Fruit fly (Drosophila melanogaster) whole organism, prepupa: ENCODE data around the gene CG4325.

Experiments
- Blimp-1 ChIP-seq: fragments of 200-800 bp; sonication (Bioruptor generic); optimal IDR thresholded peaks from 3 replicates; lab custom pipeline; 2017; ENCODE audit warnings: missing biosample characterization, missing genetic modification characterization, mild to moderate bottlenecking, moderate library complexity, missing genetic modification reagents
- CG10631 ChIP-seq: fragments of 200-800 bp; sonication (Bioruptor generic); optimal IDR thresholded peaks from 2 replicates; lab custom pipeline; 2016; ENCODE audit warnings: missing biosample characterization, missing genetic modification characterization
- CG10669 ChIP-seq: fragments of 200-800 bp; sonication (Bioruptor generic); optimal IDR thresholded peaks from 3 replicates; lab custom pipeline; 2018; ENCODE audit warnings: missing biosample characterization, mild to moderate bottlenecking, missing genetic modification characterization, moderate library complexity
- CG11294 ChIP-seq: fragments of 200-800 bp; sonication (Bioruptor generic); IDR thresholded peaks from 2 replicates; pipeline ENCODE4 v1.3.6; 2022; ENCODE audit warnings: missing biosample characterization, missing genetic modification characterization
- CG11902 ChIP-seq: fragments of 200-800 bp; sonication (Bioruptor generic); optimal IDR thresholded peaks from 3 replicates; lab custom pipeline; 2016; ENCODE audit warnings: missing biosample characterization, missing genetic modification characterization
- CG15336 ChIP-seq: fragments of 200-800 bp; sonication (Bioruptor generic); IDR thresholded peaks from 2 replicates; pipeline ENCODE4 v1.3.6; 2022; ENCODE audit warnings: missing biosample characterization, missing genetic modification characterization
- CG1621 ChIP-seq: fragments of 200-800 bp; sonication (Bioruptor generic); optimal IDR thresholded peaks from 3 replicates; lab custom pipeline; 2018; ENCODE audit warnings: missing biosample characterization, mild to moderate bottlenecking, missing genetic modification characterization
- CG16779 ChIP-seq: fragments of 200-800 bp; sonication (Bioruptor generic); optimal IDR thresholded peaks from 3 replicates; lab custom pipeline; 2017; ENCODE audit warnings: missing biosample characterization, mild to moderate bottlenecking, missing genetic modification characterization
- CG3032 ChIP-seq: fragments of 200-800 bp; optimal IDR thresholded peaks from 2 replicates; lab custom pipeline; 2019; ENCODE audit warnings: missing biosample characterization, mild to moderate bottlenecking, missing genetic modification characterization, moderate library complexity
- CG34406 ChIP-seq: fragments of 200-800 bp; sonication (Bioruptor generic); optimal IDR thresholded peaks from 3 replicates; lab custom pipeline; 2016; ENCODE audit warnings: missing biosample characterization, missing genetic modification characterization
- CG3919 ChIP-seq: fragments of 200-800 bp; sonication (Bioruptor generic); optimal IDR thresholded peaks from 3 replicates; lab custom pipeline; 2016; ENCODE audit warnings: missing biosample characterization, missing genetic modification characterization
- CG4318 ChIP-seq: fragments of 200-800 bp; sonication (Bioruptor generic); optimal IDR thresholded peaks from 3 replicates; lab custom pipeline; 2017; ENCODE audit warnings: missing biosample characterization, mild to moderate bottlenecking, missing genetic modification characterization
- CG6163 ChIP-seq: fragments of 200-800 bp; sonication (Bioruptor generic); IDR thresholded peaks from 3 replicates; pipeline ENCODE4 v1.3.6; 2022; ENCODE audit warnings: missing biosample characterization, missing genetic modification characterization
- CG6276 ChIP-seq: fragments of 200-800 bp; sonication (Bioruptor generic); optimal IDR thresholded peaks from 2 replicates; lab custom pipeline; 2017; ENCODE audit warnings: missing biosample characterization, mild to moderate bottlenecking, missing genetic modification characterization
- CG6808 ChIP-seq: fragments of 200-800 bp; sonication (Bioruptor generic); optimal IDR thresholded peaks from 3 replicates; lab custom pipeline; 2017; ENCODE audit warnings: missing biosample characterization, missing genetic modification characterization, mild to moderate bottlenecking, moderate library complexity, missing genetic modification reagents
- CG7368 ChIP-seq: fragments of 200-800 bp; sonication (Bioruptor generic); optimal IDR thresholded peaks from 3 replicates; lab custom pipeline; 2016; ENCODE audit warnings: missing biosample characterization, missing genetic modification characterization
- CG8119 ChIP-seq: fragments of 200-800 bp; sonication (Bioruptor generic); IDR thresholded peaks from 3 replicates; pipeline ENCODE4 v1.3.6; 2022; ENCODE audit warnings: missing biosample characterization, missing genetic modification characterization
- CG8319 ChIP-seq: fragments of 200-800 bp; sonication (Bioruptor generic); optimal IDR thresholded peaks from 3 replicates; lab custom pipeline; 2016; ENCODE audit warnings: missing biosample characterization, missing genetic modification characterization
- CG8632 ChIP-seq: fragments of 200-800 bp; sonication (Bioruptor generic); optimal IDR thresholded peaks from 3 replicates; lab custom pipeline; 2016; ENCODE audit warnings: missing biosample characterization, missing genetic modification characterization
- Eip75B ChIP-seq: fragments of 200-800 bp; sonication (Bioruptor generic); optimal IDR thresholded peaks from 3 replicates; lab custom pipeline; 2016; ENCODE audit warnings: missing biosample characterization, missing genetic modification characterization
- Eip78C ChIP-seq: fragments of 200-800 bp; sonication (Bioruptor generic); peaks from one replicate; lab custom pipeline; 2016; ENCODE audit warnings: missing biosample characterization, missing genetic modification characterization
- Eip93F ChIP-seq: fragments of 200-800 bp; sonication (Bioruptor generic); optimal IDR thresholded peaks from 2 replicates; lab custom pipeline; 2016; ENCODE audit warnings: missing biosample characterization, mild to moderate bottlenecking, missing genetic modification characterization
- Ets96B ChIP-seq: fragments of 200-800 bp; optimal IDR thresholded peaks from 2 replicates; lab custom pipeline; 2019; ENCODE audit warnings: missing biosample characterization, mild to moderate bottlenecking, missing genetic modification characterization, moderate library complexity
- Gug ChIP-seq: fragments of 200-800 bp; sonication (Bioruptor generic); IDR thresholded peaks from 2 replicates; pipeline ENCODE4 v1.3.6; 2022; ENCODE audit warnings: missing biosample characterization, missing genetic modification characterization
- Hr38 ChIP-seq: sonication (Bioruptor generic); optimal IDR thresholded peaks from 2 replicates; lab custom pipeline; 2016; ENCODE audit warnings: missing biosample characterization, missing genetic modification characterization
- Hr39 ChIP-seq: fragments of 200-800 bp; sonication (Bioruptor generic); optimal IDR thresholded peaks from 2 replicates; lab custom pipeline; 2016; ENCODE audit warnings: missing biosample characterization, missing genetic modification characterization
- Hr4 ChIP-seq: fragments of 200-800 bp; sonication (Bioruptor generic); optimal IDR thresholded peaks from 3 replicates; lab custom pipeline; 2016; ENCODE audit warnings: missing biosample characterization, missing genetic modification characterization
- Lpt ChIP-seq: fragments of 200-800 bp; sonication (Bioruptor generic); optimal IDR thresholded peaks from 3 replicates; lab custom pipeline; 2016; ENCODE audit warnings: missing biosample characterization, missing genetic modification characterization
- Met ChIP-seq: fragments of 200-800 bp; sonication (Bioruptor generic); optimal IDR thresholded peaks from 3 replicates; lab custom pipeline; 2016; ENCODE audit warnings: missing biosample characterization, missing genetic modification characterization
- Smox ChIP-seq: fragments of 200-800 bp; sonication (Bioruptor generic); optimal IDR thresholded peaks from 3 replicates; lab custom pipeline; 2016; ENCODE audit warnings: missing biosample characterization, missing genetic modification characterization
- Sox15 ChIP-seq: fragments of 200-800 bp; sonication (Bioruptor generic); optimal IDR thresholded peaks from 3 replicates; lab custom pipeline; 2016; ENCODE audit warnings: missing biosample characterization, missing genetic modification characterization
- acj6 ChIP-seq: fragments of 200-800 bp; sonication (Bioruptor generic); optimal IDR thresholded peaks from 3 replicates; lab custom pipeline; 2016; ENCODE audit warnings: missing biosample characterization, missing genetic modification characterization
- cyc ChIP-seq: fragments of 200-800 bp; sonication (Bioruptor generic); optimal IDR thresholded peaks from 3 replicates; lab custom pipeline; 2016; ENCODE audit warnings: missing biosample characterization, missing genetic modification characterization
- dac ChIP-seq: fragments of 200-800 bp; sonication (Bioruptor generic); optimal IDR thresholded peaks from 2 replicates; lab custom pipeline; 2017; ENCODE audit warnings: missing biosample characterization, mild to moderate bottlenecking, missing genetic modification characterization
- dsx ChIP-seq: fragments of 200-800 bp; optimal IDR thresholded peaks from 3 replicates; lab custom pipeline; 2019; ENCODE audit warnings: missing biosample characterization, mild to moderate bottlenecking, missing genetic modification characterization, moderate library complexity; ENCODE audit not compliant: poor library complexity, severe bottlenecking
- eg ChIP-seq: fragments of 200-800 bp; sonication (Bioruptor generic); IDR thresholded peaks from 3 replicates; pipeline ENCODE4 v1.3.6; 2022; ENCODE audit warnings: missing biosample characterization, missing genetic modification characterization
- esn ChIP-seq: fragments of 200-800 bp; sonication (Bioruptor generic); optimal IDR thresholded peaks from 2 replicates; lab custom pipeline; 2016; ENCODE audit warnings: missing biosample characterization, mild to moderate bottlenecking, missing genetic modification characterization, moderate library complexity
- fd59A ChIP-seq: fragments of 200-800 bp; sonication (Bioruptor generic); optimal IDR thresholded peaks from 2 replicates; lab custom pipeline; 2017; ENCODE audit warnings: missing biosample characterization, mild to moderate bottlenecking, missing genetic modification characterization, missing genetic modification reagents
- fd85E ChIP-seq: fragments of 200-800 bp; sonication (Bioruptor generic); optimal IDR thresholded peaks from 3 replicates; lab custom pipeline; 2016; ENCODE audit warnings: missing biosample characterization, missing genetic modification characterization
- fkh ChIP-seq: fragments of 200-800 bp; sonication (Bioruptor generic); optimal IDR thresholded peaks from 3 replicates; lab custom pipeline; 2017; ENCODE audit warnings: missing biosample characterization, mild to moderate bottlenecking, missing genetic modification characterization, moderate library complexity
- lz ChIP-seq: fragments of 200-800 bp; sonication (Bioruptor generic); optimal IDR thresholded peaks from 3 replicates; lab custom pipeline; 2016; ENCODE audit warnings: missing biosample characterization, missing genetic modification characterization
- net ChIP-seq: fragments of 200-800 bp; sonication (Bioruptor generic); optimal IDR thresholded peaks from 3 replicates; lab custom pipeline; 2016; ENCODE audit warnings: missing biosample characterization, missing genetic modification characterization
- pdm3 ChIP-seq: fragments of 200-800 bp; sonication (Bioruptor generic); optimal IDR thresholded peaks from 3 replicates; lab custom pipeline; 2016; ENCODE audit warnings: missing biosample characterization, missing genetic modification characterization
- ss ChIP-seq, 2 experiments: fragments of 200-800 bp; sonication (Bioruptor generic); optimal IDR thresholded peaks; 2 replicates in 1 of 2; 3 replicates in 1 of 2; lab custom pipeline; 2017 to 2018; ENCODE audit warnings: mild to moderate bottlenecking in 2 of 2, missing biosample characterization in 2 of 2, missing genetic modification characterization in 2 of 2, moderate library complexity in 1 of 2
- svp ChIP-seq: fragments of 200-800 bp; sonication (Bioruptor generic); peaks from one replicate; lab custom pipeline; 2016; ENCODE audit warnings: missing biosample characterization, missing genetic modification characterization
- vri ChIP-seq: fragments of 200-800 bp; sonication (Bioruptor generic); optimal IDR thresholded peaks from 3 replicates; lab custom pipeline; 2016; ENCODE audit warnings: missing biosample characterization, mild to moderate bottlenecking, missing genetic modification characterization

CG4325 gene

DNA sequence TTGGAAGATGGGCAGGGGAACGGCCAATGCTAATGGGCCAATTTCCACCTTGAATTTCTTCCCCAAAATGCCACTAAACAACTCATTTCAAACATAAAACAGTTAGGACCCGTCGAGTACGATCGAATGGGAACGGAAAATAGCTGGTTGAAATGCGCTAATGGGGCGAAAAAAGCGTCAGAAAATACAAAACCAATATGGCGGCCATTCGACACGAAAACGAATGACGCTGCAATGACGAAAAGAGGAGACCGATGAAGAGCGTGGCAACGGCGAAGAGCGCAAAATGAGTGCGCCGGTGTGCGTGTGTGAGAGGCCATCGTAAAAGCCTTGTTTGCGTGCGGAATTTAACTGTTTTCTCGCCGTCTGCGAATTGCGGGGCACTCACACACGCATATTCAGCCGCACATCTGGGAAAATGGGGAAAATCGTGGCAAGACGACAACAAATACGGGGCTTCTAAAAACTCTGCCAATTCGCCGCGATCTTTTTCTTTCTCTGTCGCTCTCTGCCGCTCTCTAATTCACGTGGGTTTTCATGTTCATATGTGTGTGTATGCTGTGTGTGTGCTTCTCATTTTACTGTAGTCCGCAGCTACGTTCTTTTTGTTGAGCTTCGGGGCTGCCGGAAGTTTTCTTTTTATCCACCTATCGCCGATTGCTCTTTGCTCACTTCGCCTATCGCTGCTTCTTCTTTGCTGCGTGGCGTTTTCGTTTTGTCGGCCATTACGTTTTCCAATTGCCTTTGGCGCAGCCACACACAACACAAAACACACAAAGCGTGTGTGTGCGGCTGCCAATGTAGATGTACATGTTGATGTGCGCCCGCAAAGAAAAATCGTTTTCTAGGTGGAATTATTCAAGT is 33.4 kb downstream of the CG4325 start, which contains the start of gene east (continued):
- no peak for TF ChIP-seq Met
- TF ChIP-seq Eip78C, result peak; percentile 83
- TF ChIP-seq CG4318 (GFP tag; lab: Kevin White, UChicago), result no peak
- TF ChIP-seq CG6163, result peak; percentile 71; the same call in 2 of the 3 replicates
- TF ChIP-seq CG8632 (GFP tag; lab: Kevin White, UChicago), result no peak
- no peak for TF ChIP-seq CG6276
- no peak for TF ChIP-seq acj6
- TF ChIP-seq CG3919 (GFP tag; lab: Kevin White, UChicago), result no peak
- no peak for TF ChIP-seq svp
- no peak for TF ChIP-seq Ets96B (tag; lab: Kevin White, UChicago)
- TF ChIP-seq fd85E, result no peak
- TF ChIP-seq Hr38 (GFP tag; lab: Kevin White, UChicago), result no peak

DNA sequence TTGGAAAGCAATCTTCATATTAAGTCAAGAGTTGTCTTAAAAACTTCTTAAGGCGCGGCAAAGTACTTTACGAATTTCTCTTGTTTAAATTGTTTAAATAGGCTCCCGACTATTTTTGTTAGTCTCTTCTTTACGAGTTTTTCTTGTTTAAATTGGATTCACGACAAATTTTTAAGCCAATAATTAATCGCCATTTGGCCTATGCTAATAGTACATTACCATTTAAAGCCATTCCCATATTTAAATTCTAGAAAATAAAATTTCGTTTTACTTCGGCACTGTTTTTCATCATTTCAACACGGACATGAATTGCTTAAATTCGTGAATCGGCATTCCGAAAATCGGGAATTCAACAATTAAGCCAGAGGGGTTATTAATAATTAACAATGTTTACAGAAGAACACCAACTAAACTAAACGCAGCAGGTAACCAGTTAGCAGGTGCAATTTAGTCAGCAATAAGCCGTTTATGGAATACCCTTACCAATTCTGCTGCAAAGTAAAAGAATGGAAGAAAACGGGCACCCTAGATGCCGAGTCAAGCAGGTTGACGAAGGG is 34.1 kb downstream of the CG4325 start:
- TF ChIP-seq CG7368 (GFP tag; lab: Kevin White, UChicago), result peak; percentile 7
- peak; percentile 18 for TF ChIP-seq vri
- TF ChIP-seq fd59A, result peak; percentile 38
- TF ChIP-seq CG8632 (GFP tag; lab: Kevin White, UChicago), result peak; percentile 64
- peak; percentile 67 for TF ChIP-seq CG6276
- peak; percentile 41; the same call in 1 of the 2 replicates for TF ChIP-seq Gug (GFP tag; lab: Robert Waterston, UW)
- peak; percentile 44 for TF ChIP-seq dsx (GFP tag; lab: Kevin White, UChicago)
- peak; percentile 93 for TF ChIP-seq Hr4 (GFP tag; lab: Kevin White, UChicago)
- TF ChIP-seq ss (GFP tag; optimal IDR thresholded peaks at IDR 0.05; lab: Kevin White, UChicago), result peak in 1 of 2 experiments; percentile 60
- peak; percentile 85 for TF ChIP-seq svp
- peak; percentile 75 for TF ChIP-seq CG4318 (GFP tag; lab: Kevin White, UChicago)
- TF ChIP-seq fkh (GFP tag; lab: Kevin White, UChicago), result peak; percentile 31
- peak; percentile 56 for TF ChIP-seq CG11902 (GFP tag; lab: Kevin White, UChicago)
- peak; percentile 63 for TF ChIP-seq CG3919 (GFP tag; lab: Kevin White, UChicago)
- TF ChIP-seq fd85E, result no peak
- TF ChIP-seq Smox (GFP tag; lab: Kevin White, UChicago), result peak; percentile 75
- peak; percentile 83 for TF ChIP-seq esn (GFP tag; lab: Kevin White, UChicago)
- TF ChIP-seq Eip75B (GFP tag; lab: Kevin White, UChicago), result peak; percentile 68
- peak; percentile 79 for TF ChIP-seq net
- peak; percentile 64 for TF ChIP-seq eg (GFP tag; lab: Robert Waterston, UW)
- TF ChIP-seq cyc, result peak; percentile 49
- TF ChIP-seq Lpt (GFP tag; lab: Kevin White, UChicago), result peak; percentile 53
- TF ChIP-seq CG11294 (GFP tag; lab: Robert Waterston, UW), result peak; percentile 13
- TF ChIP-seq Hr39 (GFP tag; lab: Kevin White, UChicago), result peak; percentile 79
- TF ChIP-seq Eip93F (GFP tag; lab: Kevin White, UChicago), result peak; percentile 74
- peak; percentile 50 for TF ChIP-seq CG8319 (GFP tag; lab: Kevin White, UChicago)
- peak; percentile 52 for TF ChIP-seq CG15336 (GFP tag; lab: Robert Waterston, UW)
- TF ChIP-seq CG16779 (tag; lab: Kevin White, UChicago), result no peak
- peak; percentile 59; the same call in 2 of the 3 replicates for TF ChIP-seq CG8119 (GFP tag; lab: Robert Waterston, UW)
- TF ChIP-seq Hr38 (GFP tag; lab: Kevin White, UChicago), result no peak
- TF ChIP-seq CG34406 (GFP tag; lab: Kevin White, UChicago), result peak; percentile 57
- no peak for TF ChIP-seq CG1621 (tag; lab: Kevin White, UChicago)
- TF ChIP-seq CG6808 (GFP tag; lab: Kevin White, UChicago), result no peak
- TF ChIP-seq acj6, result peak; percentile 65
- peak; percentile 42 for TF ChIP-seq Blimp-1 (GFP tag; lab: Kevin White, UChicago)
- peak; percentile 72 for TF ChIP-seq Sox15
- TF ChIP-seq CG6163, result peak; percentile 50
- TF ChIP-seq CG10669 (GFP tag; lab: Kevin White, UChicago), result peak; percentile 63
- TF ChIP-seq Met, result peak; percentile 68
- TF ChIP-seq dac (GFP tag; lab: Kevin White, UChicago), result peak; percentile 60
- peak; percentile 81 for TF ChIP-seq lz (GFP tag; lab: Kevin White, UChicago)
- TF ChIP-seq CG10631, result peak; percentile 77
- TF ChIP-seq CG3032 (tag; lab: Kevin White, UChicago), result peak; percentile 76
- peak; percentile 82 for TF ChIP-seq pdm3
